Worm (Caenorhabditis elegans): ENCODE measurements around the gene C28D4.5.

The C28D4.5 gene

ce11 chrIV:9762667-9763173, 16.1 kb upstream of the C28D4.5 start:
- TF ChIP-seq ceh-9 (tag; optimal IDR thresholded peaks at IDR 0.05) (no peak), ceh-19 (GFP tag; optimal IDR thresholded peaks at IDR 0.05) (no peak), fkh-6 (tag; optimal IDR thresholded peaks at IDR 0.05) (no peak), K09A11.1 (tag; optimal IDR thresholded peaks at IDR 0.05; ENCODE audit: insufficient read depth) (no peak), sdc-2 (tag; optimal IDR thresholded peaks at IDR 0.05) (no peak), che-1 (tag; optimal IDR thresholded peaks at IDR 0.05) (no peak), nhr-232 (tag; optimal IDR thresholded peaks at IDR 0.05) (no peak), ceh-14 (tag; optimal IDR thresholded peaks at IDR 0.05) (no peak), ceh-6 (GFP tag; optimal IDR thresholded peaks at IDR 0.05) (no peak), lin-11 (tag; optimal IDR thresholded peaks at IDR 0.05) (no peak), hlh-8 (tag; optimal IDR thresholded peaks at IDR 0.05) (no peak), unc-86 (tag; optimal IDR thresholded peaks at IDR 0.05) (no peak), tbx-2 (tag; optimal IDR thresholded peaks at IDR 0.05) (no peak), ref-2 (tag; optimal IDR thresholded peaks at IDR 0.05) (no peak), ahr-1 (tag; optimal IDR thresholded peaks at IDR 0.05) (no peak), C38D4.7 (GFP tag; optimal IDR thresholded peaks at IDR 0.05) (no peak), K02D7.2 (tag; optimal IDR thresholded peaks at IDR 0.05) (no peak), rnt-1 (tag; optimal IDR thresholded peaks at IDR 0.05) (no peak), pha-2 (tag; optimal IDR thresholded peaks at IDR 0.05) (no peak), T23F11.4 (GFP tag; optimal IDR thresholded peaks at IDR 0.05) (no peak)

DNA sequence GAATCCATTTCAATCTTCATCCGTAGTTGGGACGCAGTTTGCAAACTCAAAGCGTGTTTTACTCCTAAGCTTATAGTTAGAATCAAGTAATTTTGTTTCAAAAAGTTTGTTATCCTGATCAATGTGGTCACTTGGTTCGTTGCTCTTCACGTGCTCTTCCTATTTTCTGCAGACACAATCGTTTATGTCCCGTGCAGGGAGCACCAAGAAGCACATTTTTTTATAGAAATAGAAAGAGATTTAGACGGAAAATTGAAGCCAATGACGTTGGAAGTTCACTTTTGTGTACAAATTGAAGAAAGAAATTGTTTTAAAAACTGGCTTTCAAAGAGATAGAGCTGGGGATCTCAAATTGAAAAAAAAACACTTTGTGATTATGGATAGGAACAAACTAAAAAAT, 15.1 kb upstream of the C28D4.5 start:
- no peak for TF ChIP-seq pha-2 (tag; optimal IDR thresholded peaks at IDR 0.05)
- TF ChIP-seq ceh-30 (tag; optimal IDR thresholded peaks at IDR 0.05), result no peak
- TF ChIP-seq elt-4 (tag; optimal IDR thresholded peaks at IDR 0.05), result no peak
- no peak for TF ChIP-seq hlh-6 (tag; optimal IDR thresholded peaks at IDR 0.05)
- no peak for TF ChIP-seq fkh-10 (GFP tag; optimal IDR thresholded peaks at IDR 0.05)
- TF ChIP-seq sox-4 (tag; optimal IDR thresholded peaks at IDR 0.05), result no peak
- no peak for TF ChIP-seq odd-2 (tag; optimal IDR thresholded peaks at IDR 0.05)
- no peak for TF ChIP-seq unc-42 (tag; optimal IDR thresholded peaks at IDR 0.05)
- no peak for TF ChIP-seq nhr-11 (tag; optimal IDR thresholded peaks at IDR 0.05)
- TF ChIP-seq C38D4.7 (GFP tag; optimal IDR thresholded peaks at IDR 0.05), result no peak
- no peak for TF ChIP-seq ztf-16 (tag; optimal IDR thresholded peaks at IDR 0.05)
- no peak for TF ChIP-seq zip-5 (tag; optimal IDR thresholded peaks at IDR 0.05)
- TF ChIP-seq unc-3 (GFP tag; conservative IDR thresholded peaks at IDR 0.05), result no peak
- no peak for TF ChIP-seq unc-3 (tag; optimal IDR thresholded peaks at IDR 0.05)
- no peak for TF ChIP-seq unc-55 (GFP tag; optimal IDR thresholded peaks at IDR 0.05)
- TF ChIP-seq ahr-1 (tag; optimal IDR thresholded peaks at IDR 0.05), result no peak
- TF ChIP-seq ceh-14 (tag; optimal IDR thresholded peaks at IDR 0.05), result no peak
- TF ChIP-seq hlh-8 (tag; optimal IDR thresholded peaks at IDR 0.05), result no peak
- TF ChIP-seq ceh-48 (tag; optimal IDR thresholded peaks at IDR 0.05), result no peak
- no peak for TF ChIP-seq madf-2 (tag; optimal IDR thresholded peaks at IDR 0.05)

DNA sequence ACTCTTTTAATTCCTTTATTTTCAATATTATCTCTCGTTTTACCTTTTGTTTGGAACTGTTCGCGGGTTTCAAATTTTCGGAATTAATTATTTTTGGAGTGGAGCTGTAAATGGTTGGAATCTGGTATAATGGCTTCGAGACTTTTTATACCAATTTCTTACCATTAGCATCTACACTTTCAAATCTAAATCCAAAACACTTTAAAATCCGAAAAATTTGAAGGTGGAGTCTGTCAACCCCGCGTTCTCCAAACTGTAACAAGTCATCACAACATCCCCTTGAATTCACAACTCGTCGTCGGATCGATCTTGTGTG, 10.7 kb upstream of the C28D4.5 start, which contains the start of gene nhr-97:
Gene nhr-97 (plus strand): TSS at position 217 of the 316 bp plus-strand sequence.
- TF ChIP-seq zip-5 (tag; optimal IDR thresholded peaks at IDR 0.05) (no peak), syd-9 (tag; optimal IDR thresholded peaks at IDR 0.05) (no peak), K02D7.2 (tag; optimal IDR thresholded peaks at IDR 0.05) (no peak), fax-1 (tag; optimal IDR thresholded peaks at IDR 0.05) (no peak), lin-11 (tag; optimal IDR thresholded peaks at IDR 0.05) (no peak), ttx-3 (tag; optimal IDR thresholded peaks at IDR 0.05) (no peak), pag-3 (tag; optimal IDR thresholded peaks at IDR 0.05; ENCODE audit: borderline replicate concordance) (no peak), unc-55 (GFP tag; optimal IDR thresholded peaks at IDR 0.05) (no peak), sox-2 (GFP tag; IDR thresholded peaks at IDR 0.05) (no peak), hlh-13 (GFP tag; optimal IDR thresholded peaks at IDR 0.05) (no peak), dve-1 (tag; optimal IDR thresholded peaks at IDR 0.05) (no peak), pat-9 (tag; optimal IDR thresholded peaks at IDR 0.05) (no peak), eyg-1 (tag; optimal IDR thresholded peaks at IDR 0.05) (no peak), tbx-2 (tag; optimal IDR thresholded peaks at IDR 0.05) (no peak), pax-1 (tag; optimal IDR thresholded peaks at IDR 0.05) (no peak), ceh-14 (tag; optimal IDR thresholded peaks at IDR 0.05) (no peak), che-1 (tag; optimal IDR thresholded peaks at IDR 0.05) (no peak), rnt-1 (tag; optimal IDR thresholded peaks at IDR 0.05) (no peak), ceh-45 (GFP tag; IDR thresholded peaks at IDR 0.05) (no peak)

Data from whole organism, late embryonic.